Worm (Caenorhabditis elegans) whole organism, L1 larva: ENCODE results near the gene abt-4.

ENCODE experiments used
- ama-1 ChIP-seq: fragments of 150-350 bp; optimal IDR thresholded peaks from 2 replicates; lab custom pipeline; 2014
- ces-1 ChIP-seq: fragments of 150-350 bp; optimal IDR thresholded peaks from 2 replicates; lab custom pipeline; 2014; ENCODE audit warnings: missing biosample characterization, missing genetic modification reagents, missing genetic modification characterization
- elt-3 ChIP-seq, 6 experiments: fragments of 150-350 bp in 1 of 6; sonication (generic microtip); optimal IDR thresholded peaks; 2 replicates each; lab custom pipeline; 2017 to 2018; ENCODE audit warnings: missing biosample characterization in 6 of 6, missing genetic modification characterization in 6 of 6, inconsistent platforms in 1 of 6
- jun-1 ChIP-seq: fragments of 150-350 bp; optimal IDR thresholded peaks from 2 replicates; lab custom pipeline; 2014; ENCODE audit warnings: missing biosample characterization, missing genetic modification reagents, missing genetic modification characterization
- lin-14 ChIP-seq: fragments of 200-800 bp; sonication (Bioruptor generic); optimal IDR thresholded peaks from 2 replicates; lab custom pipeline; 2018; ENCODE audit warnings: mild to moderate bottlenecking, missing genetic modification characterization, moderate library complexity, missing compliant biosample characterization
- nhr-12 ChIP-seq: sonication (generic microtip); optimal IDR thresholded peaks from 2 replicates; lab custom pipeline; 2017; ENCODE audit warnings: missing biosample characterization, missing genetic modification characterization

- TF ChIP-seq nhr-12 (tag; lab: Kevin White, UChicago) (no peak), ama-1 (lab: Kevin White, UChicago) (no peak), lin-14 (GFP tag; lab: Kevin White, UChicago) (peak; percentile 77), ces-1 (GFP tag; lab: Kevin White, UChicago) (no peak), jun-1 (no peak), elt-3 (tag; optimal IDR thresholded peaks at IDR 0.05; lab: Kevin White, UChicago) (no peak)
Measured at ce11 chrV:284808-285207, 45.7 kb downstream of the abt-4 start.
